Worm (Caenorhabditis elegans) whole organism, L3 larva: Measurements from ENCODE around the gene F45D3.2.

Source experiments
- ZK546.5 ChIP-seq: sonication (generic microtip); optimal IDR thresholded peaks from 2 replicates; lab custom pipeline; 2017; ENCODE audit warnings: missing biosample characterization, missing genetic modification characterization
- ceh-16 ChIP-seq: sonication (generic microtip); optimal IDR thresholded peaks from 2 replicates; lab custom pipeline; 2017; ENCODE audit warnings: missing biosample characterization, missing genetic modification characterization
- ceh-82 ChIP-seq: fragments of 150-350 bp; optimal IDR thresholded peaks from 2 replicates; lab custom pipeline; 2014; ENCODE audit warnings: missing biosample characterization, missing genetic modification characterization
- daf-12 ChIP-seq: fragments of 150-350 bp; optimal IDR thresholded peaks from 2 replicates; lab custom pipeline; 2014; ENCODE audit warnings: missing biosample characterization, missing genetic modification reagents, missing genetic modification characterization
- nhr-25 ChIP-seq: sonication (generic microtip); optimal IDR thresholded peaks from 2 replicates; lab custom pipeline; 2017; ENCODE audit warnings: missing biosample characterization, missing genetic modification characterization
- nhr-28 ChIP-seq: fragments of 150-350 bp; optimal IDR thresholded peaks from 2 replicates; lab custom pipeline; 2014; ENCODE audit warnings: missing biosample characterization, missing genetic modification characterization
- nhr-43 ChIP-seq: sonication (generic microtip); optimal IDR thresholded peaks from 2 replicates; lab custom pipeline; 2016; ENCODE audit warnings: mild to moderate bottlenecking, missing genetic modification characterization, missing compliant biosample characterization; ENCODE audit not compliant: poor library complexity, severe bottlenecking
- ztf-4 ChIP-seq: fragments of 150-350 bp; optimal IDR thresholded peaks from 2 replicates; lab custom pipeline; 2014; ENCODE audit warnings: missing biosample characterization, missing genetic modification characterization

- TF ChIP-seq ztf-4 (tag; lab: Kevin White, UChicago) (no peak), ceh-16 (tag; lab: Kevin White, UChicago) (no peak), ceh-82 (tag; lab: Kevin White, UChicago) (no peak), ZK546.5 (no peak), nhr-28 (tag; lab: Kevin White, UChicago) (no peak), nhr-43 (no peak), daf-12 (tag; lab: Kevin White, UChicago) (no peak), nhr-25 (no peak)
These were observed 28.1 kb upstream of the F45D3.2 start, which contains the start of the genes T28H10.2 and lgmn-1 for ce11 chrV:12512773-12513172.
